Fruit fly (Drosophila melanogaster) whole organism, embryonic: ENCODE measurements around the gene CG7011.

ENCODE experiments used
- CG15269 ChIP-seq: fragments of 200-800 bp; sonication (Bioruptor generic); optimal IDR thresholded peaks from 2 replicates; lab custom pipeline; 2018; ENCODE audit warnings: missing biosample characterization, mild to moderate bottlenecking, missing genetic modification characterization, moderate library complexity
- btn ChIP-seq: fragments of 200-800 bp; sonication (Bioruptor generic); optimal IDR thresholded peaks from 2 replicates; lab custom pipeline; 2016; ENCODE audit warnings: missing biosample characterization, missing genetic modification characterization
- dm ChIP-seq: fragments of 200-800 bp; sonication (Bioruptor generic); optimal IDR thresholded peaks from 3 replicates; lab custom pipeline; 2016; ENCODE audit warnings: missing biosample characterization, missing genetic modification characterization
- sug ChIP-seq: fragments of 200-800 bp; optimal IDR thresholded peaks from 2 replicates; lab custom pipeline; 2019; ENCODE audit warnings: missing biosample characterization, mild to moderate bottlenecking, missing genetic modification characterization, moderate library complexity

- TF ChIP-seq dm (GFP tag; lab: Kevin White, UChicago) (no peak), sug (tag; lab: Kevin White, UChicago) (no peak), CG15269 (tag; lab: Kevin White, UChicago) (no peak), btn (GFP tag; lab: Kevin White, UChicago) (no peak)
These were observed 26.3 kb upstream of the CG7011 start for dm6 chr3L:15189707-15190106.
